Fruit fly (Drosophila melanogaster) whole organism, embryonic: ENCODE measurements around the gene CG45099.

Experiments
- Atf3 ChIP-seq: fragments of 200-800 bp; sonication (Bioruptor generic); optimal IDR thresholded peaks from 3 replicates; lab custom pipeline; 2016; ENCODE audit warnings: missing biosample characterization, missing genetic modification characterization
- BtbVII ChIP-seq: fragments of 200-800 bp; sonication (Bioruptor generic); optimal IDR thresholded peaks from 3 replicates; lab custom pipeline; 2017; ENCODE audit warnings: missing biosample characterization, mild to moderate bottlenecking, missing genetic modification characterization
- CG10274 ChIP-seq: fragments of 200-800 bp; sonication (Bioruptor generic); optimal IDR thresholded peaks from 3 replicates; lab custom pipeline; 2017; ENCODE audit warnings: missing biosample characterization, mild to moderate bottlenecking, missing genetic modification characterization
- CG11398 ChIP-seq: fragments of 200-800 bp; sonication (Bioruptor generic); optimal IDR thresholded peaks from 2 replicates; lab custom pipeline; 2016; ENCODE audit warnings: missing biosample characterization, missing genetic modification characterization
- CG12299 ChIP-seq: fragments of 200-800 bp; sonication (Bioruptor generic); optimal IDR thresholded peaks from 2 replicates; lab custom pipeline; 2018; ENCODE audit warnings: missing biosample characterization, mild to moderate bottlenecking, missing genetic modification characterization
- CG1233 ChIP-seq: fragments of 200-800 bp; sonication (Bioruptor generic); optimal IDR thresholded peaks from 4 replicates; lab custom pipeline; 2018; ENCODE audit warnings: missing biosample characterization, mild to moderate bottlenecking, missing genetic modification characterization
- CG12391 ChIP-seq: fragments of 200-800 bp; sonication (Bioruptor generic); optimal IDR thresholded peaks from 3 replicates; lab custom pipeline; 2018; ENCODE audit warnings: missing biosample characterization, mild to moderate bottlenecking, missing genetic modification characterization, moderate library complexity
- CG13624 ChIP-seq: fragments of 200-800 bp; sonication (Bioruptor generic); optimal IDR thresholded peaks from 2 replicates; lab custom pipeline; 2016; ENCODE audit warnings: missing biosample characterization, missing genetic modification characterization
- CG14014 ChIP-seq: fragments of 200-800 bp; sonication (Bioruptor generic); IDR thresholded peaks from 2 replicates; pipeline ENCODE4 v1.3.6; 2022; ENCODE audit warnings: missing biosample characterization, missing genetic modification characterization
- CG14710 ChIP-seq: fragments of 200-800 bp; sonication (Bioruptor generic); optimal IDR thresholded peaks from 3 replicates; lab custom pipeline; 2019; ENCODE audit warnings: missing biosample characterization, mild to moderate bottlenecking, missing genetic modification characterization, moderate library complexity
- CG15073 ChIP-seq: fragments of 200-800 bp; sonication (Bioruptor generic); optimal IDR thresholded peaks from 2 replicates; lab custom pipeline; 2016; ENCODE audit warnings: missing biosample characterization, missing genetic modification characterization
- CG18599 ChIP-seq: fragments of 200-800 bp; sonication (Bioruptor generic); optimal IDR thresholded peaks from 3 replicates; lab custom pipeline; 2017; ENCODE audit warnings: missing biosample characterization, missing genetic modification characterization, mild to moderate bottlenecking, moderate library complexity, missing genetic modification reagents
- CG2116 ChIP-seq: fragments of 200-800 bp; sonication (Bioruptor generic); optimal IDR thresholded peaks from 3 replicates; lab custom pipeline; 2018; ENCODE audit warnings: missing biosample characterization, mild to moderate bottlenecking, missing genetic modification characterization
- CG31441 ChIP-seq: fragments of 200-800 bp; sonication (Bioruptor generic); IDR thresholded peaks from 2 replicates; pipeline ENCODE4 v1.3.6; 2022; ENCODE audit warnings: missing biosample characterization, missing genetic modification characterization
- CG34422 ChIP-seq: fragments of 200-800 bp; sonication (Bioruptor generic); IDR thresholded peaks from 3 replicates; pipeline ENCODE4 v1.3.6; 2022; ENCODE audit warnings: missing biosample characterization, missing genetic modification characterization
- CG6683 ChIP-seq: fragments of 200-800 bp; sonication (Bioruptor generic); optimal IDR thresholded peaks from 2 replicates; lab custom pipeline; 2017; ENCODE audit warnings: missing biosample characterization, mild to moderate bottlenecking, missing genetic modification characterization, missing genetic modification reagents
- CG7271 ChIP-seq: fragments of 200-800 bp; sonication (Bioruptor generic); optimal IDR thresholded peaks from 2 replicates; lab custom pipeline; 2018; ENCODE audit warnings: missing biosample characterization, mild to moderate bottlenecking, missing genetic modification characterization, moderate library complexity
- CG7372 ChIP-seq: fragments of 200-800 bp; sonication (Bioruptor generic); IDR thresholded peaks from 2 replicates; pipeline ENCODE4 v1.3.6; 2022; ENCODE audit warnings: missing biosample characterization, missing genetic modification characterization
- CG7839 ChIP-seq: fragments of 200-800 bp; sonication (Bioruptor generic); optimal IDR thresholded peaks from 3 replicates; lab custom pipeline; 2018; ENCODE audit warnings: missing biosample characterization, mild to moderate bottlenecking, missing genetic modification characterization, moderate library complexity
- CG8924 ChIP-seq: fragments of 200-800 bp; optimal IDR thresholded peaks from 3 replicates; lab custom pipeline; 2019; ENCODE audit warnings: missing biosample characterization, mild to moderate bottlenecking, missing genetic modification characterization, moderate library complexity
- CkIIα-i1 ChIP-seq: fragments of 200-800 bp; sonication (Bioruptor generic); IDR thresholded peaks from 2 replicates; pipeline ENCODE4 v1.3.6; 2022; ENCODE audit warnings: missing biosample characterization, missing genetic modification characterization
- D19A ChIP-seq: fragments of 200-800 bp; optimal IDR thresholded peaks from 3 replicates; lab custom pipeline; 2019; ENCODE audit warnings: missing biosample characterization, mild to moderate bottlenecking, missing genetic modification characterization, moderate library complexity
- Dip2 ChIP-seq: fragments of 200-800 bp; sonication (Bioruptor generic); IDR thresholded peaks from 2 replicates; pipeline ENCODE4 v1.3.6; 2022; ENCODE audit warnings: missing biosample characterization, missing genetic modification characterization
- Eip74EF ChIP-seq, 2 experiments: fragments of 200-800 bp in 1 of 2; fragments of >200 bp in 1 of 2; sonication (Bioruptor generic) in 1 of 2; optimal IDR thresholded peaks; 2 replicates each; lab custom pipeline; 2017 to 2019; ENCODE audit warnings: missing biosample characterization in 2 of 2, missing genetic modification characterization in 2 of 2, mild to moderate bottlenecking in 1 of 2, moderate library complexity in 1 of 2
- GATAe ChIP-seq: fragments of 200-800 bp; sonication (Bioruptor generic); conservative IDR thresholded peaks from 2 replicates; pipeline ENCODE4 v1.3.6; 2022; ENCODE audit warnings: missing biosample characterization, missing genetic modification characterization
- Hand ChIP-seq: fragments of 200-800 bp; sonication (Bioruptor generic); optimal IDR thresholded peaks from 2 replicates; lab custom pipeline; 2017; ENCODE audit warnings: mild to moderate bottlenecking, missing biosample characterization, missing genetic modification reagents, missing genetic modification characterization
- Hr51 ChIP-seq, 2 experiments: fragments of 200-800 bp; sonication (Bioruptor generic); optimal IDR thresholded peaks; 2 replicates in 1 of 2; 3 replicates in 1 of 2; lab custom pipeline; 2016 to 2018; ENCODE audit warnings: missing biosample characterization in 2 of 2, missing genetic modification characterization in 2 of 2, mild to moderate bottlenecking in 1 of 2, moderate library complexity in 1 of 2
- Hsf ChIP-seq: fragments of 200-800 bp; sonication (Bioruptor generic); optimal IDR thresholded peaks from 3 replicates; lab custom pipeline; 2016; ENCODE audit warnings: missing biosample characterization, missing genetic modification characterization
- Lhr ChIP-seq: fragments of 200-800 bp; sonication (Bioruptor generic); optimal IDR thresholded peaks from 3 replicates; lab custom pipeline; 2017; ENCODE audit warnings: mild to moderate bottlenecking, missing biosample characterization, missing genetic modification reagents, missing genetic modification characterization
- Lim3 ChIP-seq: fragments of 200-800 bp; sonication (Bioruptor generic); IDR thresholded peaks from 2 replicates; pipeline ENCODE4 v1.3.6; 2022; ENCODE audit warnings: missing biosample characterization, missing genetic modification characterization
- MTF-1 ChIP-seq: fragments of 200-800 bp; sonication (Bioruptor generic); optimal IDR thresholded peaks from 2 replicates; lab custom pipeline; 2018; ENCODE audit warnings: missing biosample characterization, mild to moderate bottlenecking, missing genetic modification characterization, borderline replicate concordance
- Meics ChIP-seq: fragments of 200-800 bp; sonication (Bioruptor generic); optimal IDR thresholded peaks from 2 replicates; lab custom pipeline; 2017; ENCODE audit warnings: missing biosample characterization, mild to moderate bottlenecking, missing genetic modification characterization
- Myb ChIP-seq: fragments of 200-800 bp; sonication (Bioruptor generic); optimal IDR thresholded peaks from 2 replicates; lab custom pipeline; 2016; ENCODE audit warnings: missing biosample characterization, missing genetic modification characterization
- Opbp ChIP-seq: fragments of 200-800 bp; sonication (Bioruptor generic); IDR thresholded peaks from 3 replicates; pipeline ENCODE4 v1.3.6; 2022; ENCODE audit warnings: missing biosample characterization, missing genetic modification characterization; ENCODE audit not compliant: partially characterized antibody
- Rfx ChIP-seq: fragments of 200-800 bp; sonication (Bioruptor generic); IDR thresholded peaks from 2 replicates; pipeline ENCODE4 v1.3.6; 2022; ENCODE audit warnings: missing biosample characterization, missing genetic modification characterization
- Sry-β ChIP-seq: fragments of 200-800 bp; sonication (Bioruptor generic); optimal IDR thresholded peaks from 2 replicates; lab custom pipeline; 2018; ENCODE audit warnings: missing biosample characterization, mild to moderate bottlenecking, missing genetic modification characterization, moderate library complexity
- ac ChIP-seq: fragments of 200-800 bp; sonication (Bioruptor generic); optimal IDR thresholded peaks from 3 replicates; lab custom pipeline; 2017; ENCODE audit warnings: missing biosample characterization, mild to moderate bottlenecking, missing genetic modification characterization
- ato ChIP-seq: fragments of 200-800 bp; sonication (Bioruptor generic); IDR thresholded peaks from 2 replicates; pipeline ENCODE4 v1.3.6; 2022; ENCODE audit warnings: missing biosample characterization, missing genetic modification characterization; ENCODE audit not compliant: partially characterized antibody
- bigmax ChIP-seq: fragments of 200-800 bp; sonication (Bioruptor generic); optimal IDR thresholded peaks from 2 replicates; lab custom pipeline; 2018; ENCODE audit warnings: missing biosample characterization, mild to moderate bottlenecking, missing genetic modification characterization
- br ChIP-seq: fragments of >200 bp; optimal IDR thresholded peaks from 2 replicates; lab custom pipeline; 2017
- cwo ChIP-seq: fragments of 200-800 bp; sonication (Bioruptor generic); optimal IDR thresholded peaks from 3 replicates; lab custom pipeline; 2017; ENCODE audit warnings: missing biosample characterization, missing genetic modification characterization, mild to moderate bottlenecking, moderate library complexity, missing genetic modification reagents
- ems ChIP-seq: fragments of 200-800 bp; sonication (Bioruptor generic); optimal IDR thresholded peaks from 3 replicates; lab custom pipeline; 2016; ENCODE audit warnings: missing biosample characterization, missing genetic modification characterization
- ftz-f1 ChIP-seq: fragments of 200-800 bp; sonication (Bioruptor generic); optimal IDR thresholded peaks from 2 replicates; lab custom pipeline; 2016; ENCODE audit warnings: missing biosample characterization, missing genetic modification characterization
- gcm2 ChIP-seq: fragments of 200-800 bp; sonication (Bioruptor generic); optimal IDR thresholded peaks from 2 replicates; lab custom pipeline; 2016; ENCODE audit warnings: missing biosample characterization, missing genetic modification characterization
- hbn ChIP-seq: fragments of 200-800 bp; sonication (Bioruptor generic); IDR thresholded peaks from 2 replicates; pipeline ENCODE4 v1.3.6; 2022; ENCODE audit warnings: missing biosample characterization, missing genetic modification characterization; ENCODE audit not compliant: partially characterized antibody
- insv ChIP-seq, 2 experiments: fragments of 200-800 bp; sonication (Bioruptor generic); optimal IDR thresholded peaks; 3 replicates each; lab custom pipeline; 2016 to 2018; ENCODE audit warnings: missing biosample characterization in 2 of 2, missing genetic modification characterization in 2 of 2
- lilli ChIP-seq: fragments of 200-800 bp; sonication (Bioruptor generic); optimal IDR thresholded peaks from 3 replicates; lab custom pipeline; 2016; ENCODE audit warnings: missing biosample characterization, missing genetic modification characterization
- luna ChIP-seq: fragments of 200-800 bp; sonication (Bioruptor generic); optimal IDR thresholded peaks from 2 replicates; lab custom pipeline; 2016; ENCODE audit warnings: missing biosample characterization, missing genetic modification characterization
- pb ChIP-seq: fragments of 200-800 bp; sonication (Bioruptor generic); optimal IDR thresholded peaks from 3 replicates; lab custom pipeline; 2016; ENCODE audit warnings: missing biosample characterization, missing genetic modification characterization
- stwl ChIP-seq: fragments of 200-800 bp; sonication (Bioruptor generic); optimal IDR thresholded peaks from 3 replicates; lab custom pipeline; 2018; ENCODE audit warnings: missing biosample characterization, mild to moderate bottlenecking, missing genetic modification characterization, moderate library complexity
- vfl ChIP-seq: fragments of 200-800 bp; sonication (Bioruptor generic); optimal IDR thresholded peaks from 2 replicates; lab custom pipeline; 2016; ENCODE audit warnings: missing biosample characterization, missing genetic modification characterization

CG45099 gene

DNA sequence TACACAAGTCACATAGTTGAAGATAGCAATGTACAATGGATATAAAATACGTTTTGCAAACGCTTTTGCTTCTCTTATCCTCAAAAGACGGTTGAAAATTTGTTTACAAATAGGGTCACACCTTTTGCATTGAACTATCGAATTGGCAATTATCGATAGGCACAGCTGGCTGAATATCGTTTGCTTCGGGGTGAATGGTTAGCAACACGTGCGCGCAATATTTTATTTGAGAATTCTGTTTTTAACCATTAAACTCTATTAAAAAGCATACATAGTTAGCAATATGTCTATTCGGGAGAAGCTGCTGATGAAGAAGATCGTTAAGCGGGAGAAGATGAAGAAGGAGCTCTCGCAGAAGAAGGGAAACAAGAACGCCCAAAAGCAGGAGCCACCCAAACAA is 1.5 kb upstream of the CG45099 start (continued):
- TF ChIP-seq CG13624 (GFP tag; lab: Kevin White, UChicago), result no peak
- no peak for TF ChIP-seq CG31441
- TF ChIP-seq CG12391 (tag; lab: Kevin White, UChicago), result no peak
- no peak for TF ChIP-seq GATAe
- TF ChIP-seq Sry-β (GFP tag; lab: Kevin White, UChicago), result no peak
- peak; percentile 57; the same call in 1 of the 3 replicates for TF ChIP-seq CG34422 (GFP tag; lab: Robert Waterston, UW)
- TF ChIP-seq CG7372, result no peak
- no peak for TF ChIP-seq D19A (tag; lab: Kevin White, UChicago)
- no peak for TF ChIP-seq CG10274 (GFP tag; lab: Kevin White, UChicago)
- TF ChIP-seq CkIIα-i1 (GFP tag; lab: Robert Waterston, UW), result no peak
- TF ChIP-seq gcm2 (GFP tag; lab: Kevin White, UChicago), result no peak
- no peak for TF ChIP-seq CG15073 (GFP tag; lab: Kevin White, UChicago)
- TF ChIP-seq Myb (GFP tag; lab: Kevin White, UChicago), result peak; percentile 86
- TF ChIP-seq Rfx (GFP tag; lab: Robert Waterston, UW), result 0 out of 2 replicates have a peak, but pooled peaks have one; percentile 6
- TF ChIP-seq CG7839 (tag; lab: Kevin White, UChicago), result no peak
- no peak for TF ChIP-seq Lhr (GFP tag; lab: Kevin White, UChicago)
- no peak for TF ChIP-seq Hsf (GFP tag; lab: Kevin White, UChicago)
- no peak for TF ChIP-seq CG18599
- TF ChIP-seq Meics (GFP tag; lab: Kevin White, UChicago), result no peak
- TF ChIP-seq CG14710 (tag; lab: Kevin White, UChicago), result peak; percentile 69
- TF ChIP-seq insv (GFP tag; optimal IDR thresholded peaks at IDR 0.05; lab: Kevin White, UChicago), result peak in 1 of 2 experiments; percentile 82
- TF ChIP-seq br (lab: Kevin White, UChicago), result no peak
- no peak for TF ChIP-seq luna (GFP tag; lab: Kevin White, UChicago)
- no peak for TF ChIP-seq Lim3
- no peak for TF ChIP-seq lilli (GFP tag; lab: Kevin White, UChicago)
- TF ChIP-seq ems (GFP tag; lab: Kevin White, UChicago), result no peak
- TF ChIP-seq stwl, result peak; percentile 64
- TF ChIP-seq hbn (GFP tag; lab: Robert Waterston, UW), result peak; percentile 73
- TF ChIP-seq CG7271 (tag; lab: Kevin White, UChicago), result no peak
- no peak for TF ChIP-seq BtbVII (GFP tag; lab: Kevin White, UChicago)
- no peak for TF ChIP-seq Hr51 (GFP tag; optimal IDR thresholded peaks at IDR 0.05; lab: Kevin White, UChicago)
- TF ChIP-seq CG12299, result no peak
- no peak for TF ChIP-seq Hand (GFP tag; lab: Kevin White, UChicago)
- no peak for TF ChIP-seq MTF-1 (GFP tag; lab: Kevin White, UChicago)
- no peak for TF ChIP-seq CG1233 (GFP tag; lab: Kevin White, UChicago)
- TF ChIP-seq Eip74EF (GFP tag; optimal IDR thresholded peaks at IDR 0.05; lab: Kevin White, UChicago), result no peak
- no peak for TF ChIP-seq pb (GFP tag; lab: Kevin White, UChicago)
- TF ChIP-seq CG2116, result peak; percentile 82
- peak; percentile 55 for TF ChIP-seq cwo
- no peak for TF ChIP-seq vfl (GFP tag; lab: Kevin White, UChicago)
- no peak for TF ChIP-seq CG8924
- TF ChIP-seq CG11398 (GFP tag; lab: Kevin White, UChicago), result no peak
- TF ChIP-seq ac (GFP tag; lab: Kevin White, UChicago), result no peak
- no peak for TF ChIP-seq CG14014 (GFP tag; lab: Robert Waterston, UW)
- peak; percentile 85 for TF ChIP-seq ato (GFP tag; lab: Robert Waterston, UW)
- no peak for TF ChIP-seq bigmax (GFP tag; lab: Kevin White, UChicago)
- TF ChIP-seq Dip2, result no peak
- TF ChIP-seq ftz-f1 (GFP tag; lab: Kevin White, UChicago), result no peak
- TF ChIP-seq CG6683 (GFP tag; lab: Kevin White, UChicago), result no peak
- TF ChIP-seq Opbp (GFP tag; lab: Robert Waterston, UW), result peak; percentile 82
- no peak for TF ChIP-seq Atf3
